Worm (Caenorhabditis elegans) whole organism, late embryonic: ENCODE data around the gene dgk-1.

Experiments
- F13H6.1 ChIP-seq: sonication (generic microtip); optimal IDR thresholded peaks from 2 replicates; lab custom pipeline; 2016; ENCODE audit warnings: missing genetic modification characterization, missing compliant biosample characterization
- K02D7.2 ChIP-seq: sonication (generic microtip); optimal IDR thresholded peaks from 2 replicates; lab custom pipeline; 2017; ENCODE audit warnings: mild to moderate bottlenecking, missing genetic modification characterization, missing compliant biosample characterization
- K09A11.1 ChIP-seq: sonication (generic microtip); optimal IDR thresholded peaks from 2 replicates; lab custom pipeline; 2017; ENCODE audit warnings: antibody characterized with exemption, mild to moderate bottlenecking, missing genetic modification characterization, missing compliant biosample characterization; ENCODE audit not compliant: insufficient read depth
- Y22D7AL.16 ChIP-seq: sonication (generic microtip); optimal IDR thresholded peaks from 2 replicates; lab custom pipeline; 2016; ENCODE audit warnings: missing genetic modification characterization, missing compliant biosample characterization
- ahr-1 ChIP-seq: sonication (generic microtip); optimal IDR thresholded peaks from 2 replicates; lab custom pipeline; 2016; ENCODE audit warnings: missing genetic modification characterization, missing compliant biosample characterization
- ceh-18 ChIP-seq: sonication (generic microtip); optimal IDR thresholded peaks from 2 replicates; lab custom pipeline; 2016; ENCODE audit warnings: missing genetic modification characterization, missing compliant biosample characterization
- ceh-19 ChIP-seq: fragments of 200-800 bp; sonication (Bioruptor generic); optimal IDR thresholded peaks from 2 replicates; lab custom pipeline; 2018; ENCODE audit warnings: mild to moderate bottlenecking, missing genetic modification characterization, missing compliant biosample characterization
- ceh-22 ChIP-seq: sonication (generic microtip); optimal IDR thresholded peaks from 2 replicates; lab custom pipeline; 2017; ENCODE audit warnings: missing biosample characterization, missing genetic modification characterization
- ceh-31 ChIP-seq: sonication (generic microtip); optimal IDR thresholded peaks from 2 replicates; lab custom pipeline; 2016; ENCODE audit warnings: missing genetic modification characterization, missing compliant biosample characterization
- ceh-34 ChIP-seq: sonication (generic microtip); optimal IDR thresholded peaks from 2 replicates; lab custom pipeline; 2016; ENCODE audit warnings: mild to moderate bottlenecking, missing genetic modification characterization, missing compliant biosample characterization
- ceh-45 ChIP-seq: fragments of 200-800 bp; sonication (Bioruptor generic); IDR thresholded peaks from 2 replicates; pipeline ENCODE4 v1.3.6; 2022; ENCODE audit warnings: missing genetic modification reagents, missing genetic modification characterization, missing compliant biosample characterization
- ceh-6 ChIP-seq: fragments of 200-800 bp; sonication (Bioruptor generic); optimal IDR thresholded peaks from 2 replicates; lab custom pipeline; 2018; ENCODE audit warnings: mild to moderate bottlenecking, missing genetic modification characterization, missing compliant biosample characterization
- ceh-9 ChIP-seq: sonication (generic microtip); optimal IDR thresholded peaks from 2 replicates; lab custom pipeline; 2016; ENCODE audit warnings: mild to moderate bottlenecking, missing genetic modification characterization, inconsistent platforms, missing compliant biosample characterization
- che-1 ChIP-seq: sonication (generic microtip); optimal IDR thresholded peaks from 2 replicates; lab custom pipeline; 2016; ENCODE audit warnings: mild to moderate bottlenecking, missing genetic modification characterization, missing compliant biosample characterization
- dve-1 ChIP-seq: sonication (generic microtip); optimal IDR thresholded peaks from 2 replicates; lab custom pipeline; 2017; ENCODE audit warnings: antibody characterized with exemption, mild to moderate bottlenecking, missing genetic modification characterization, missing compliant biosample characterization
- elt-2 ChIP-seq: sonication (generic microtip); optimal IDR thresholded peaks from 2 replicates; lab custom pipeline; 2016; ENCODE audit warnings: missing genetic modification reagents, missing genetic modification characterization, missing compliant biosample characterization
- ets-4 ChIP-seq: sonication (generic microtip); optimal IDR thresholded peaks from 2 replicates; lab custom pipeline; 2016; ENCODE audit warnings: missing genetic modification characterization, missing compliant biosample characterization
- fkh-10 ChIP-seq: fragments of 150-350 bp; optimal IDR thresholded peaks from 2 replicates; lab custom pipeline; 2014; ENCODE audit warnings: missing biosample characterization, missing genetic modification reagents, missing genetic modification characterization
- fkh-6 ChIP-seq: sonication (generic microtip); optimal IDR thresholded peaks from 2 replicates; lab custom pipeline; 2016; ENCODE audit warnings: missing genetic modification characterization, missing compliant biosample characterization
- gmeb-2 ChIP-seq: sonication (generic microtip); optimal IDR thresholded peaks from 2 replicates; lab custom pipeline; 2016; ENCODE audit warnings: missing genetic modification characterization, inconsistent platforms, missing compliant biosample characterization
- hlh-15 ChIP-seq: sonication (generic microtip); optimal IDR thresholded peaks from 2 replicates; lab custom pipeline; 2016; ENCODE audit warnings: missing genetic modification characterization, missing compliant biosample characterization
- hlh-30 ChIP-seq: sonication (generic microtip); optimal IDR thresholded peaks from 2 replicates; lab custom pipeline; 2017; ENCODE audit warnings: antibody characterized with exemption, missing genetic modification characterization, missing compliant biosample characterization; ENCODE audit not compliant: insufficient read depth
- hlh-6 ChIP-seq: sonication (generic microtip); optimal IDR thresholded peaks from 2 replicates; lab custom pipeline; 2016; ENCODE audit warnings: missing genotype, missing genetic modification characterization, missing compliant biosample characterization
- lim-6 ChIP-seq: sonication (generic microtip); optimal IDR thresholded peaks from 2 replicates; lab custom pipeline; 2016; ENCODE audit warnings: missing genetic modification characterization, missing compliant biosample characterization
- mec-3 ChIP-seq: sonication (generic microtip); optimal IDR thresholded peaks from 2 replicates; lab custom pipeline; 2016; ENCODE audit warnings: borderline replicate concordance, missing genetic modification characterization, missing compliant biosample characterization
- nfya-1 ChIP-seq: sonication (generic microtip); optimal IDR thresholded peaks from 2 replicates; lab custom pipeline; 2017; ENCODE audit warnings: missing genetic modification characterization, mild to moderate bottlenecking, missing compliant biosample characterization, antibody characterized with exemption, moderate library complexity
- nhr-232 ChIP-seq: sonication (generic microtip); optimal IDR thresholded peaks from 2 replicates; lab custom pipeline; 2016; ENCODE audit warnings: missing genetic modification characterization, missing compliant biosample characterization
- npax-4 ChIP-seq: sonication (generic microtip); optimal IDR thresholded peaks from 2 replicates; lab custom pipeline; 2016; ENCODE audit warnings: missing genetic modification characterization, missing compliant biosample characterization
- odd-2 ChIP-seq: sonication (generic microtip); optimal IDR thresholded peaks from 2 replicates; lab custom pipeline; 2017; ENCODE audit warnings: antibody characterized with exemption, mild to moderate bottlenecking, missing genetic modification characterization, missing compliant biosample characterization
- pat-9 ChIP-seq: fragments of 200-800 bp; sonication (Bioruptor generic); optimal IDR thresholded peaks from 2 replicates; lab custom pipeline; 2018; ENCODE audit warnings: mild to moderate bottlenecking, missing genetic modification characterization, moderate library complexity, missing compliant biosample characterization
- pros-1 ChIP-seq: fragments of 150-350 bp; optimal IDR thresholded peaks from 2 replicates; lab custom pipeline; 2014; ENCODE audit warnings: missing biosample characterization, missing genetic modification reagents, missing genetic modification characterization
- rnt-1 ChIP-seq: sonication (generic microtip); optimal IDR thresholded peaks from 2 replicates; lab custom pipeline; 2016; ENCODE audit warnings: missing genetic modification characterization, missing compliant biosample characterization
- sox-2 ChIP-seq: fragments of 200-800 bp; sonication (Bioruptor generic); IDR thresholded peaks from 2 replicates; pipeline ENCODE4 v1.3.6; 2022; ENCODE audit warnings: missing genetic modification reagents, missing genetic modification characterization, missing compliant biosample characterization
- syd-9 ChIP-seq: sonication (generic microtip); optimal IDR thresholded peaks from 2 replicates; lab custom pipeline; 2016; ENCODE audit warnings: mild to moderate bottlenecking, missing genetic modification characterization, moderate library complexity, missing compliant biosample characterization
- tbx-2 ChIP-seq: sonication (generic microtip); optimal IDR thresholded peaks from 2 replicates; lab custom pipeline; 2016; ENCODE audit warnings: missing genetic modification characterization, missing compliant biosample characterization
- tbx-7 ChIP-seq: sonication (generic microtip); optimal IDR thresholded peaks from 2 replicates; lab custom pipeline; 2016; ENCODE audit warnings: missing genotype, missing genetic modification characterization, missing compliant biosample characterization
- ttx-3 ChIP-seq: sonication (generic microtip); optimal IDR thresholded peaks from 2 replicates; lab custom pipeline; 2016; ENCODE audit warnings: missing genetic modification reagents, missing genetic modification characterization, missing compliant biosample characterization
- unc-3 ChIP-seq, 2 experiments: fragments of 200-800 bp in 1 of 2; sonication (Bioruptor generic) in 1 of 2; sonication (generic microtip) in 1 of 2; conservative IDR thresholded peaks in 1 of 2; optimal IDR thresholded peaks in 1 of 2; 2 replicates each; pipeline versions ENCODE4 v1.3.6 to Lab custom; 2016 to 2022; ENCODE audit warnings: missing compliant biosample characterization in 2 of 2, missing genetic modification characterization in 2 of 2, missing genetic modification reagents in 1 of 2
- unc-42 ChIP-seq: sonication (generic microtip); optimal IDR thresholded peaks from 2 replicates; lab custom pipeline; 2016; ENCODE audit warnings: missing genotype, missing genetic modification characterization, missing compliant biosample characterization
- unc-55 ChIP-seq: sonication (generic microtip); optimal IDR thresholded peaks from 2 replicates; lab custom pipeline; 2017; ENCODE audit warnings: missing biosample characterization, missing genetic modification reagents, missing genetic modification characterization
- zip-5 ChIP-seq: sonication (generic microtip); optimal IDR thresholded peaks from 2 replicates; lab custom pipeline; 2016; ENCODE audit warnings: missing genetic modification characterization, missing compliant biosample characterization

dgk-1 gene

DNA sequence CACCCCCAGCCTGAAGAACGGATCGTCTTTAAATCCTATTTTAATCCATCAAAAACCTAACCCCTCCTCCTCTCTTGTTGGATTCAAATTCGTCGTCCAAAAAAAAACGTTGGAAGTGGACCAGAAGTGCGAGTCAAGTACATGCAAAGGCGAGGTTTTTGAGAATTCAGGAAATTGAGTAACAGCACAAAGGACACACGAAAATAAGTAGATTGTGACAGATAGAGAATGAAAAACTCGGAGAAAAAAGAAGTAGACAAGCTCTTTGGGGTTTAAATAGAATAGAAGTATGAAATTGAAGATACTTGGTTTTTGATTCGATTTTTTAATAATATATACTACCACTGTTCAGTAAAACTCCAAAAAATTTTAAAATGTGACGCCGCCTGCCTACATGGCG, 23.5 kb upstream of the dgk-1 start:
- TF ChIP-seq hlh-6 (tag; lab: Kevin White, UChicago), result no peak
- peak; percentile 70 for TF ChIP-seq unc-42 (tag; lab: Kevin White, UChicago)
- TF ChIP-seq, all 69 proteins: peak for 1

DNA sequence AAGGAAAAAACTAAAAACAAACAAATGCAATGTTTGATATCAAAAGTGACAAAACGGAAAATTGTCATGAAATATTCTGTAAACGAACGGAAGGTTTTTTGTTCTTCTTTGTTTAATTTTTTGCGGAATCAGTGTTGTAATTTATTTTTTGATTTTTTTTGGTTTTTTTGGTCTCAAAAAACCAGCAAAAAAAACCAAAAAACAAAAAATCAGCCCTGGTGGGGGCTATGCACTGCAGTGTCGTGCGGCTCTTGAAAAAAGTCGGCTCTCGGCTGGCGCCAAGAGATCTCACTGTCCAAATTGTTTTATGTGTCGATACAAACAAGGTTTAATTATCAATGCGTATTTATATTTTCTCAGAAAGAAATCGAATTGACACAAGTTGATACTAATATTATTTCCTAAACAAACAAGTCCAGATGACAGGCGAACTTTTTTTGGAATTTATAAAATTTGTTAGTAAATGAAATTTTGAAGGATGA, 21.2 kb upstream of the dgk-1 start:
- TF ChIP-seq rnt-1 (tag; lab: Kevin White, UChicago) (no peak), gmeb-2 (tag; lab: Kevin White, UChicago) (no peak), ahr-1 (tag; lab: Kevin White, UChicago) (no peak), ets-4 (no peak), ttx-3 (no peak), zip-5 (no peak)

DNA sequence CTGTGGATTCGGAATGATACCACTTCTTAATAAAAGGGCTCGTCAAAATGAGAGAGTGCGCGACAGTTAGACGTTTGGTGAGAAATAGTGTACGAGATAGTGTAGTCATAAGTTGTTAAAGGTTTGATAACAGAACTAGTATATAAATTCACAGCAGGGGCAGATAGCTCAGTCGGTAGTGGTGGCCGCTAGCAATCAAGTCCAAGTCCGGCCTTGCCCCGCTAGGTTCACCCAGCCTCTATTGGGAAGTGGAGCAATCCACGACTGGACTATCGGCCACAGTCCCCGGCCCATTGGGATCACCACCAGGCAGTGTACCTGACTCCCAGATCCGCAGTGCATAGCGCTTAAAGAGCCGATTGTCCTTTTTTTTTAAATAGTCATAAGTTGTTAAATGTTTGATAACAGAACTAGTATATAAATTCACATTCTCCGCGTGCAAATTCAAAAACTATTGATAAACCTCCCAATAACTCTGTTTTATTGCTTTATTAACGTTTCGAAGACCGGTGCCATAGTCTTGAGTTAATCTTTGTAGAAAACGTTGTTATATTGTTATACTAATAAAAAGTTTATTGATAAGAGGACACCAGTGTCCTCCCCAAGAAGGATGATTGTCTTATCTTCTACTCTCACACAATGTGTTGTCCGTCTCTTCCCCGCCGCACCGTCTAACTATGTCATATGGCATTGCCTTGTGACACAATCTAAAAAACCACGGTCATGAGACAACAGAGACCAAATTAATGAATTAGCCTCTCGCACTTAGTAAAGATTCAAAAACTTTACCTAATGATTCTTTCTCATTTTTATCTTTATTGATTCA, 19.6 kb upstream of the dgk-1 start:
- TF ChIP-seq dve-1 (tag; lab: Kevin White, UChicago) (no peak), ceh-6 (no peak), elt-2 (tag; lab: Kevin White, UChicago) (peak; percentile 79), ceh-34 (no peak), ceh-45 (0 out of 2 replicates have a peak, but pooled peaks have one; percentile 21), sox-2 (GFP tag; lab: Robert Waterston, UW) (no peak), hlh-30 (peak; percentile 61), fkh-10 (GFP tag; lab: Kevin White, UChicago) (no peak), odd-2 (no peak), fkh-6 (no peak), ceh-22 (no peak)

DNA sequence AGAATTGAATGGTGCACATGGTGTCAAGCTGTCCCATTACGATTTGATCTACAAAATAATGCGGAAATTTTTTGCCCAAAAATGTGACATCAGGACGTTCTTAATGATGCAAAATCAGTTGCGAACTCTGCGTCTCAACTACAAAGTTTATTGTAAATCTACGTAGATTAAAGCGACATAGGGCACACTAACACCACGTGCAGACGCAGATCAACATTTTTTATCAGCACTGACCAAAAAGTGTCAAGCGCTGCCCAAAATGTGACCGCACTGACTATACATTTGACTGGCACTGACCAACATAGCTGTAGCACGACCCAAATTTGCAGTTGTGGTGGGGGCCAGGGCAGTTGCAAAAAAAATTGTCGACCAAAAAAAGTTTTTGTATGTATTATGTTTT, 18.3 kb upstream of the dgk-1 start:
- TF ChIP-seq ceh-34 (no peak), nhr-232 (tag; lab: Kevin White, UChicago) (no peak), unc-42 (tag; lab: Kevin White, UChicago) (no peak), pros-1 (tag; lab: Kevin White, UChicago) (no peak)

DNA sequence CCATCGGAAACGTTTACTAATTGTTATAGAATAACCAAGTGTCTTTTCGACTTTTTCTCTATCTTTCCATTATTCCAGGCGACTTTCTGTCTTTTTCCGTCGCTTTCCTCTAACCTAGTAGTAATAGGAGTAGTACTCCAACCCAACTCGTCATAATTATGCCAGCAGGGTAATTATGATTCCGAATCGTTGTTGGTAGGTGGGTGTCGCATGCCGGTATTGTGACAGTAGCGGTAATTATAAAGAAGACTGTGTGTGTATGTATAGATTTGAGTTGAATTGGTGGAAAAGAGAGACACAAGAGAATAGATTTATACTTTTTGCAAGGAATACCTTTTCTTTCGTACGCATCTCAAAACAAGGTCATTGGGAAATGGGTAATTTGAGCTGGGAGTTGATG, 13.8 kb upstream of the dgk-1 start:
- TF ChIP-seq ceh-31 (peak; percentile 77), rnt-1 (tag; lab: Kevin White, UChicago) (no peak), ceh-18 (tag; lab: Kevin White, UChicago) (no peak), tbx-7 (tag; lab: Kevin White, UChicago) (no peak), sox-2 (GFP tag; lab: Robert Waterston, UW) (0 out of 2 replicates have a peak, but pooled peaks have one; percentile 19), K09A11.1 (no peak), pros-1 (tag; lab: Kevin White, UChicago) (peak; percentile 57), unc-55 (GFP tag; lab: Kevin White, UChicago) (no peak), odd-2 (no peak), syd-9 (tag; lab: Kevin White, UChicago) (no peak)

DNA sequence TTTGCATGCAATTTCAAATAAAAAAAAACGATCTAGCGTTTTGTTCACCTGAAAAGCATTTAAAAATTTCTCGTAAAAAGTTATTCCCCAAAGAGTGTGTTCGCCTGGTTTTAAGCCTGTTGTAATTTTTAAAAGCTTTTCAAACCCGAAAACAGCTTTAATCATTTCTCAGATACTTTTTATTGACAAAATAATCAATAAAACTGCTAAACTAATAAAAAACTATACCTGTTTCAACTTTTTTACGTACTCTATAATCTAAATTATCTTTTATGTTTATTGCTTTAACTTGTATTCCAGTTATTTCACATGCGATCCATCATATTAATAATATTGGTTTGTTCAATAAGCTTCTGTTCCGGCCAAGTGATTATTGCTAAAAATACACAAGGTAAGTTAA, 12.8 kb upstream of the dgk-1 start, which contains the start of gene cutl-21:
TSS of gene cutl-21 (plus strand) at position 301 of the 400 bp plus-strand sequence.
- TF ChIP-seq unc-3 (GFP tag; conservative IDR thresholded peaks at IDR 0.05; lab: Robert Waterston, UW) (no peak), unc-3 (tag; optimal IDR thresholded peaks at IDR 0.05; lab: Kevin White, UChicago) (no peak), nfya-1 (no peak), npax-4 (tag; lab: Kevin White, UChicago) (no peak), odd-2 (no peak), ceh-9 (tag; lab: Kevin White, UChicago) (no peak), K09A11.1 (no peak), tbx-2 (tag; lab: Kevin White, UChicago) (no peak), ceh-6 (no peak), F13H6.1 (tag; lab: Kevin White, UChicago) (no peak), mec-3 (tag; lab: Kevin White, UChicago) (no peak), ceh-19 (GFP tag; lab: Kevin White, UChicago) (no peak), ceh-22 (no peak), pat-9 (no peak), fkh-10 (GFP tag; lab: Kevin White, UChicago) (no peak), che-1 (tag; lab: Kevin White, UChicago) (no peak), hlh-15 (no peak), K02D7.2 (no peak), Y22D7AL.16 (tag; lab: Kevin White, UChicago) (no peak), lim-6 (tag; lab: Kevin White, UChicago) (no peak)
